Worm (Caenorhabditis elegans): ENCODE measurements around the gene pqn-42.

pqn-42 gene

ce11 chrII:2418836-2419235, 39.9 kb downstream of the pqn-42 start, which contains the start of gene fbxc-20:
Gene fbxc-20, plus strand, starts transcription at chrII:2419136.
- TF ChIP-seq him-1 (tag; optimal IDR thresholded peaks at IDR 0.05): no peak
- no peak for TF ChIP-seq W03F9.2 (tag; optimal IDR thresholded peaks at IDR 0.05)
- no peak for TF ChIP-seq dao-5 (tag; optimal IDR thresholded peaks at IDR 0.05)

- TF ChIP-seq W03F9.2 (tag; optimal IDR thresholded peaks at IDR 0.05) (no peak), him-1 (tag; optimal IDR thresholded peaks at IDR 0.05) (no peak), dao-5 (tag; optimal IDR thresholded peaks at IDR 0.05) (no peak)
Observed at ce11 chrII:2417889-2418288, 40.9 kb downstream of the pqn-42 start, which contains the start of the genes F42G2.5 and F42G2.7. Gene F42G2.5, minus strand, starts transcription at chrII:2417989. Gene F42G2.7, plus strand, starts transcription at chrII:2418158.

ce11 chrII:2415439-2415838, 43.3 kb downstream of the pqn-42 start, which contains the start of gene fbxa-4:
Gene fbxa-4, minus strand, starts transcription at chrII:2415531.
- TF ChIP-seq him-1 (tag; optimal IDR thresholded peaks at IDR 0.05) (no peak), dao-5 (tag; optimal IDR thresholded peaks at IDR 0.05) (no peak), W03F9.2 (tag; optimal IDR thresholded peaks at IDR 0.05) (no peak)

- TF ChIP-seq dao-5 (tag; optimal IDR thresholded peaks at IDR 0.05): no peak
- TF ChIP-seq W03F9.2 (tag; optimal IDR thresholded peaks at IDR 0.05): no peak
- no peak for TF ChIP-seq him-1 (tag; optimal IDR thresholded peaks at IDR 0.05)
Observed at ce11 chrII:2412649-2413048, 46.1 kb downstream of the pqn-42 start, which contains the start of gene fbxa-182. Gene fbxa-182, minus strand, starts transcription at chrII:2412749.

ce11 chrII:2411555-2411954, 47.2 kb downstream of the pqn-42 start:
- TF ChIP-seq him-1 (tag; optimal IDR thresholded peaks at IDR 0.05): no peak
- TF ChIP-seq W03F9.2 (tag; optimal IDR thresholded peaks at IDR 0.05): no peak
- TF ChIP-seq dao-5 (tag; optimal IDR thresholded peaks at IDR 0.05): no peak

ce11 chrII:2411093-2411492, 47.7 kb downstream of the pqn-42 start:
- TF ChIP-seq dao-5 (tag; optimal IDR thresholded peaks at IDR 0.05) (no peak), W03F9.2 (tag; optimal IDR thresholded peaks at IDR 0.05) (no peak), him-1 (tag; optimal IDR thresholded peaks at IDR 0.05) (no peak)

- TF ChIP-seq him-1 (tag; optimal IDR thresholded peaks at IDR 0.05) (no peak), dao-5 (tag; optimal IDR thresholded peaks at IDR 0.05) (no peak), W03F9.2 (tag; optimal IDR thresholded peaks at IDR 0.05) (no peak)
Observed at ce11 chrII:2403984-2404383, 54.8 kb downstream of the pqn-42 start, which contains the start of gene F16G10.1. Gene F16G10.1, plus strand, starts transcription at chrII:2404284.
